Worm (Caenorhabditis elegans): ENCODE data around the gene T28A11.3.

T28A11.3 gene

DNA sequence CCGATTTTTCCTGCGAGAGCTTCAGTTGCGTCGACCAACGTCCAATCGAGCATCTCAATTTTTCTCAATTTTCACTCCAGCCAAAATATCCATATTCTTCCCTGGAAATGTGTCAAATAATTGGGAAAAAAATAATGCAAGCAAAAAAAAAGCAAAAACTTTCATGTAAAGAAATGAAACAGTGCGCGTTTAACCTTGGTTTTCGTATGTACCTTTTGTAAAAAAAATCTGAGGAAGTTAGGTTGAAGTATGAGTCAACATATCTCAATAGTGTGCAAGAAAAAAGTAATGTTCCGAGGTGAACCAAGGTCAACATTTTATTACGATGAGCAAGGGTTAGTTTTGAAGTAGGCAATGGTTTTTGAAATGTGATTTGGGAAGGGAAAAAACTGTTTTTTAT is 25.0 kb upstream of the T28A11.3 start, which contains the start of gene T28A11.13:
Gene T28A11.13 (minus strand): TSS at position 101 of the 400 bp plus-strand sequence.
- TF ChIP-seq mls-2 (tag; optimal IDR thresholded peaks at IDR 0.05), result no peak
- no peak for TF ChIP-seq ham-2 (GFP tag; optimal IDR thresholded peaks at IDR 0.05)
- TF ChIP-seq pha-4 (tag; optimal IDR thresholded peaks at IDR 0.05), result no peak
- no peak for TF ChIP-seq nhr-2 (tag; optimal IDR thresholded peaks at IDR 0.05)
- TF ChIP-seq unc-39 (tag; optimal IDR thresholded peaks at IDR 0.05), result no peak
- no peak for TF ChIP-seq drap-1 (GFP tag; optimal IDR thresholded peaks at IDR 0.05)
- TF ChIP-seq elt-3 (tag; optimal IDR thresholded peaks at IDR 0.05), result no peak
- TF ChIP-seq nhr-76 (tag; optimal IDR thresholded peaks at IDR 0.05), result no peak
- TF ChIP-seq sptf-1 (tag; optimal IDR thresholded peaks at IDR 0.05), result no peak
- TF ChIP-seq mab-5 (tag; optimal IDR thresholded peaks at IDR 0.05), result no peak
- TF ChIP-seq zip-8 (tag; optimal IDR thresholded peaks at IDR 0.05), result no peak
- no peak for TF ChIP-seq nhr-237 (tag; optimal IDR thresholded peaks at IDR 0.05)
- TF ChIP-seq M03D4.4 (tag; optimal IDR thresholded peaks at IDR 0.05), result no peak
- no peak for TF ChIP-seq bed-3 (GFP tag; optimal IDR thresholded peaks at IDR 0.05)

DNA sequence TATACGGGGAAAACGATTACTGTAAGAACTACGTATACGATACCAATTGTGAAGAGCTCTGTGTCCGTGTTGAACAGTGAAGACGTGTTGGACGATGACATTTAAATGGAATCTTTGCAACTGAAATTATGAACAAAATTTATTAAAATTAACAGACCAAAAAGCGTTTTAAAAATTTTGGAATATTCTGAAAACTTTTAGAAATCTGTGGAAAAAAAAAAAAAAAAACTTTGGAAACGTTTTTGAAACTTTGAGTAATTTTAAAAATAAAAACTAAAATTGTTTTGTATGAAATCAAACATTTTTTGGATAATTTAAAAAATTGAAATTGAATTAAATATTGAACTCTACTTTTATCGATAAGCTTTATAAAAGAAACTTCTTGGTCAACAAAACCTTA is 19.1 kb upstream of the T28A11.3 start, which contains the start of gene srt-63:
Gene srt-63 (minus strand): TSS at position 101 of the 400 bp plus-strand sequence.
- TF ChIP-seq ham-2 (GFP tag; optimal IDR thresholded peaks at IDR 0.05), result no peak
- no peak for TF ChIP-seq ceh-39 (tag; optimal IDR thresholded peaks at IDR 0.05)
- no peak for TF ChIP-seq ceh-43 (GFP tag; optimal IDR thresholded peaks at IDR 0.05)
- TF ChIP-seq elt-3 (tag; optimal IDR thresholded peaks at IDR 0.05), result no peak
- no peak for TF ChIP-seq lin-13 (tag; optimal IDR thresholded peaks at IDR 0.05)
- TF ChIP-seq mep-1 (tag; optimal IDR thresholded peaks at IDR 0.05), result no peak
- TF ChIP-seq drap-1 (GFP tag; optimal IDR thresholded peaks at IDR 0.05), result no peak
- TF ChIP-seq sptf-1 (tag; optimal IDR thresholded peaks at IDR 0.05), result no peak
- no peak for TF ChIP-seq sem-2 (GFP tag; optimal IDR thresholded peaks at IDR 0.05)
- TF ChIP-seq unc-120 (tag; optimal IDR thresholded peaks at IDR 0.05; ENCODE audit: poor library complexity, severe bottlenecking), result no peak
- no peak for TF ChIP-seq nhr-12 (tag; optimal IDR thresholded peaks at IDR 0.05)
- no peak for TF ChIP-seq bed-3 (GFP tag; optimal IDR thresholded peaks at IDR 0.05)
- TF ChIP-seq flh-1 (GFP tag; optimal IDR thresholded peaks at IDR 0.05), result no peak
- TF ChIP-seq mls-2 (tag; optimal IDR thresholded peaks at IDR 0.05), result no peak
- no peak for TF ChIP-seq nhr-2 (tag; optimal IDR thresholded peaks at IDR 0.05)

DNA sequence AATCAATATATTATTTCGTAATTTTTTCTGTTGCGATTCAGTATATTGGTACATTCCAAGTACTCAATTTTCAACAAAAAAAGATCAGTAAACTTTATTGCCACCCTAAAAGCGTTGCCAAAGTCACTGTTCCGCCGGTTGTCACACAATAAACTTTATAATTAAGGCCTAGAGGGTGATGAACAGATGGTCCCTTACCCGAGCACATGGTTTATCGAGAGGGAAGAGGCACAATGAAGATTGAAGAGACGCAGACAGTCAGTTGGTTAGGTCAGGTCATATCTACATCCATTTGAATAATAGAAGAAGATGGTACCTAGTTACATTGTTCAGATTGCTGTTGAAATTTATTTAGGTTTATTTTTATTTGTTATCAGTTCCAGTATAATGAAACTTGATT is 18.3 kb upstream of the T28A11.3 start:
- no peak for TF ChIP-seq bed-3 (GFP tag; optimal IDR thresholded peaks at IDR 0.05)
- TF ChIP-seq ham-2 (GFP tag; optimal IDR thresholded peaks at IDR 0.05), result no peak
- TF ChIP-seq tbx-8 (GFP tag; optimal IDR thresholded peaks at IDR 0.05), result no peak
- no peak for TF ChIP-seq flh-1 (GFP tag; optimal IDR thresholded peaks at IDR 0.05)
- no peak for TF ChIP-seq ceh-83 (GFP tag; optimal IDR thresholded peaks at IDR 0.05)
- TF ChIP-seq mep-1 (tag; optimal IDR thresholded peaks at IDR 0.05), result peak; percentile 14
- TF ChIP-seq mls-2 (tag; optimal IDR thresholded peaks at IDR 0.05), result no peak
- TF ChIP-seq zip-8 (tag; optimal IDR thresholded peaks at IDR 0.05), result no peak
- no peak for TF ChIP-seq nhr-28 (tag; optimal IDR thresholded peaks at IDR 0.05)
- TF ChIP-seq elt-3 (tag; optimal IDR thresholded peaks at IDR 0.05), result no peak
- TF ChIP-seq nhr-2 (tag; optimal IDR thresholded peaks at IDR 0.05), result peak; percentile 61
- no peak for TF ChIP-seq drap-1 (GFP tag; optimal IDR thresholded peaks at IDR 0.05)
- TF ChIP-seq ztf-11 (tag; optimal IDR thresholded peaks at IDR 0.05), result no peak
- no peak for TF ChIP-seq snpc-4 (tag; optimal IDR thresholded peaks at IDR 0.05)
- peak; percentile 93 for TF ChIP-seq cnd-1 (tag; optimal IDR thresholded peaks at IDR 0.05)
- TF ChIP-seq elt-1 (tag; optimal IDR thresholded peaks at IDR 0.05; ENCODE audit: borderline replicate concordance, insufficient read depth), result no peak
- TF ChIP-seq mab-5 (tag; optimal IDR thresholded peaks at IDR 0.05), result no peak
- no peak for TF ChIP-seq ceh-43 (GFP tag; optimal IDR thresholded peaks at IDR 0.05)
- TF ChIP-seq lsy-2 (tag; optimal IDR thresholded peaks at IDR 0.05), result no peak
- TF ChIP-seq lin-32 (GFP tag; optimal IDR thresholded peaks at IDR 0.05), result peak; percentile 88
- no peak for TF ChIP-seq ceh-39 (tag; optimal IDR thresholded peaks at IDR 0.05)
- TF ChIP-seq nhr-76 (tag; optimal IDR thresholded peaks at IDR 0.05), result no peak
- peak; percentile 87 for TF ChIP-seq hlh-1 (tag; optimal IDR thresholded peaks at IDR 0.05)
- no peak for TF ChIP-seq blmp-1 (tag; optimal IDR thresholded peaks at IDR 0.05)
- no peak for TF ChIP-seq unc-39 (tag; optimal IDR thresholded peaks at IDR 0.05)
- TF ChIP-seq sem-2 (GFP tag; optimal IDR thresholded peaks at IDR 0.05), result no peak
- TF ChIP-seq pha-4 (tag; optimal IDR thresholded peaks at IDR 0.05), result no peak
- TF ChIP-seq ces-1 (GFP tag; optimal IDR thresholded peaks at IDR 0.05), result no peak
- no peak for TF ChIP-seq unc-120 (tag; optimal IDR thresholded peaks at IDR 0.05; ENCODE audit: poor library complexity, severe bottlenecking)
- TF ChIP-seq lin-13 (tag; optimal IDR thresholded peaks at IDR 0.05), result no peak
- TF ChIP-seq M03D4.4 (tag; optimal IDR thresholded peaks at IDR 0.05), result no peak

DNA sequence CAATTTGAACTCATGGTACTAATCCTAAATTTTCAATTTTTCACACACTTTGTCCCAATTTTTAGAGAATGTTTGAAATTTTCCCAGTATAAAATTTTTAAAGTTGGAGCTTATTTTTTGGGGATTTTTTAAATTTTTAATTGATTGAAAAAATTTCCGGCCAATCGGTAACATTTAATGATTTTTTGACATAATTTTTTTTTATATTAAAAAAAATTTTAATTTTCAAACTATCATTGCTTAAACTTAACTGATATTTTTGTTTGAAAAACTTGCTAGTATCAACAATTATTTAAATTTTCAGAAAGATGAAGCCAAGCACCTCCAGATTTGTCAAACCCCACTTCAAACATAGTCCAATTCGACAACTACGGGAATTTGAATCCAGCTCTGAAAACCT is 17.9 kb upstream of the T28A11.3 start, which contains the start of gene T28A11.22:
Gene T28A11.22 (plus strand): TSS at position 301 of the 400 bp plus-strand sequence.
- no peak for TF ChIP-seq sptf-1 (tag; optimal IDR thresholded peaks at IDR 0.05)
- no peak for TF ChIP-seq snpc-4 (tag; optimal IDR thresholded peaks at IDR 0.05)
- TF ChIP-seq pha-4 (tag; optimal IDR thresholded peaks at IDR 0.05), result no peak
- no peak for TF ChIP-seq drap-1 (GFP tag; optimal IDR thresholded peaks at IDR 0.05)
- no peak for TF ChIP-seq zip-8 (tag; optimal IDR thresholded peaks at IDR 0.05)
- no peak for TF ChIP-seq bed-3 (GFP tag; optimal IDR thresholded peaks at IDR 0.05)
- TF ChIP-seq mls-2 (tag; optimal IDR thresholded peaks at IDR 0.05), result no peak
- no peak for TF ChIP-seq tbx-8 (GFP tag; optimal IDR thresholded peaks at IDR 0.05)
- no peak for TF ChIP-seq elt-1 (tag; optimal IDR thresholded peaks at IDR 0.05; ENCODE audit: borderline replicate concordance, insufficient read depth)
- no peak for TF ChIP-seq unc-120 (tag; optimal IDR thresholded peaks at IDR 0.05; ENCODE audit: poor library complexity, severe bottlenecking)
- TF ChIP-seq ham-2 (GFP tag; optimal IDR thresholded peaks at IDR 0.05), result no peak
- no peak for TF ChIP-seq mep-1 (tag; optimal IDR thresholded peaks at IDR 0.05)
- TF ChIP-seq nhr-237 (tag; optimal IDR thresholded peaks at IDR 0.05), result no peak
- no peak for TF ChIP-seq elt-3 (tag; optimal IDR thresholded peaks at IDR 0.05)
- no peak for TF ChIP-seq M03D4.4 (tag; optimal IDR thresholded peaks at IDR 0.05)
- no peak for TF ChIP-seq ceh-43 (GFP tag; optimal IDR thresholded peaks at IDR 0.05)
- no peak for TF ChIP-seq lsy-2 (tag; optimal IDR thresholded peaks at IDR 0.05)
- no peak for TF ChIP-seq unc-39 (tag; optimal IDR thresholded peaks at IDR 0.05)
- TF ChIP-seq blmp-1 (tag; optimal IDR thresholded peaks at IDR 0.05), result no peak
- TF ChIP-seq lin-13 (tag; optimal IDR thresholded peaks at IDR 0.05), result no peak

All from whole organism, mixed stage, embryonic.